Fruit fly (Drosophila melanogaster): Measurements from ENCODE around the gene Trm7-32.

DNA sequence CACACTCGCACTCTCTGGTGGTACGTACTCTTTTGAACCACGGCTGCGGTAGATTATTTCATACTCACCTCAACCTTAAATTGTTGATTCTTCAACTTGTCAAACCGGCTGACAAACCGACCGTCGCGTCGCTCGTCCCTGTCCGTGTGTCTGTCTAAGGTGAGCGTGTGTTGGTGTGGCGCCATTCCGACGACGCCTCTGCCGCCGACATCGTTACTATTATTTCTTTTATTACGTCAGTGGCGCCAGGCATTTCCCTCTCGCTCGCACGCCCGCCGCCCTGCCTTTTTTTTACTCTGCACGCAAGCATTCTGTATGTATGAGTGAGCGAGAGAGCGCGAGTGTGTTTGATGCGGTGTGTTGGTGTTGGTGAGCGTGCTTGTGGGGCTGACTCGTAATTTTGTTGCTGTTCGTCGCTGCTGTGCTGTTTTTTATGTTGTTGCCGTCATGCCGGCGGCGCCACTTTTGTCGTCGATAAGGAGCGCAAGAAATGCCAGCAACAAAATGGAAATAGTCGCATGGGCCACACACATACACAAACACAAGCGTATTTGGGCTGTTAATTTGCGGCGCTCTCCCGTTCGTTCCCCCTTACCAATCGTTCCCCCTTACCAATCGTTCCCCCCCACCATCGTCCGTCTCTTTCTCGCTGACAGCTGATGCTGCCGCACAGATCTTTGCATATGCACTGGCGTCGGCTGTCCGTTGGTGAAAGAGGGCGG is 15.9 kb downstream of the Trm7-32 start:
- TF ChIP-seq EcR (GFP tag; optimal IDR thresholded peaks at IDR 0.05) (peak; percentile 85), CG15710 (tag; optimal IDR thresholded peaks at IDR 0.05) (peak; percentile 51), CG34367 (tag; optimal IDR thresholded peaks at IDR 0.05) (no peak), CG32121 (GFP tag; IDR thresholded peaks at IDR 0.05) (peak; percentile 60), CG9948 (tag; optimal IDR thresholded peaks at IDR 0.05) (no peak), CG4496 (GFP tag; IDR thresholded peaks at IDR 0.05) (peak; percentile 74), Pif1B (GFP tag; optimal IDR thresholded peaks at IDR 0.05) (peak; percentile 60), Ets98B (GFP tag; IDR thresholded peaks at IDR 0.05) (peak; percentile 74; the same call in 1 of the 2 replicates), CG14655 (GFP tag; optimal IDR thresholded peaks at IDR 0.05) (peak; percentile 35)
